Fruit fly (Drosophila melanogaster) whole organism, embryonic: Measurements from ENCODE around the gene mAcon1.

Experiments used
- ATbp ChIP-seq: fragments of 200-800 bp; sonication (Bioruptor generic); optimal IDR thresholded peaks from 2 replicates; lab custom pipeline; 2017; ENCODE audit warnings: missing biosample characterization, mild to moderate bottlenecking, missing genetic modification characterization, missing genetic modification reagents
- CG11085 ChIP-seq: fragments of 200-800 bp; sonication (Bioruptor generic); IDR thresholded peaks from 2 replicates; pipeline ENCODE4 v1.3.6; 2022; ENCODE audit warnings: missing biosample characterization, missing genetic modification characterization
- CG13296 ChIP-seq: fragments of 200-800 bp; sonication (Bioruptor generic); optimal IDR thresholded peaks from 3 replicates; lab custom pipeline; 2018; ENCODE audit warnings: missing biosample characterization, mild to moderate bottlenecking, missing genetic modification characterization
- CG13424 ChIP-seq: fragments of 200-800 bp; sonication (Bioruptor generic); optimal IDR thresholded peaks from 2 replicates; lab custom pipeline; 2019; ENCODE audit warnings: missing biosample characterization, mild to moderate bottlenecking, missing genetic modification characterization, moderate library complexity
- CG15696 ChIP-seq: fragments of 200-800 bp; sonication (Bioruptor generic); optimal IDR thresholded peaks from 2 replicates; lab custom pipeline; 2019; ENCODE audit warnings: missing biosample characterization, mild to moderate bottlenecking, missing genetic modification characterization, moderate library complexity
- CG1603 ChIP-seq: fragments of 200-800 bp; sonication (Bioruptor generic); optimal IDR thresholded peaks from 2 replicates; lab custom pipeline; 2019; ENCODE audit warnings: missing biosample characterization, mild to moderate bottlenecking, missing genetic modification characterization, moderate library complexity
- CG16815 ChIP-seq: fragments of 200-800 bp; sonication (Bioruptor generic); optimal IDR thresholded peaks from 3 replicates; lab custom pipeline; 2017; ENCODE audit warnings: missing biosample characterization, mild to moderate bottlenecking, missing genetic modification characterization
- CG17186 ChIP-seq: fragments of 200-800 bp; sonication (Bioruptor generic); optimal IDR thresholded peaks from 3 replicates; lab custom pipeline; 2017; ENCODE audit warnings: missing biosample characterization, missing genetic modification reagents, missing genetic modification characterization
- CG17802 ChIP-seq: fragments of 200-800 bp; sonication (Bioruptor generic); optimal IDR thresholded peaks from 2 replicates; lab custom pipeline; 2018; ENCODE audit warnings: missing biosample characterization, mild to moderate bottlenecking, missing genetic modification characterization, moderate library complexity
- CG17912 ChIP-seq: fragments of 200-800 bp; sonication (Bioruptor generic); optimal IDR thresholded peaks from 2 replicates; lab custom pipeline; 2018; ENCODE audit warnings: missing biosample characterization, mild to moderate bottlenecking, missing genetic modification characterization
- CG18262 ChIP-seq: fragments of 200-800 bp; optimal IDR thresholded peaks from 3 replicates; lab custom pipeline; 2019; ENCODE audit warnings: missing biosample characterization, mild to moderate bottlenecking, missing genetic modification characterization, moderate library complexity
- CG2120 ChIP-seq: fragments of 200-800 bp; sonication (Bioruptor generic); optimal IDR thresholded peaks from 3 replicates; lab custom pipeline; 2016; ENCODE audit warnings: missing biosample characterization, missing genetic modification characterization
- CG31224 ChIP-seq: fragments of 200-800 bp; sonication (Bioruptor generic); IDR thresholded peaks from 2 replicates; pipeline ENCODE4 v1.3.6; 2022; ENCODE audit warnings: missing biosample characterization, missing genetic modification characterization
- CG3281 ChIP-seq: fragments of 200-800 bp; sonication (Bioruptor generic); optimal IDR thresholded peaks from 3 replicates; lab custom pipeline; 2017; ENCODE audit warnings: missing biosample characterization, mild to moderate bottlenecking, missing genetic modification characterization
- CG33213 ChIP-seq: fragments of 200-800 bp; sonication (Bioruptor generic); optimal IDR thresholded peaks from 3 replicates; lab custom pipeline; 2016; ENCODE audit warnings: missing biosample characterization, missing genetic modification characterization
- CG3995 ChIP-seq: fragments of 200-800 bp; sonication (Bioruptor generic); optimal IDR thresholded peaks from 3 replicates; lab custom pipeline; 2016; ENCODE audit warnings: missing biosample characterization, missing genetic modification characterization
- CG4404 ChIP-seq: fragments of 200-800 bp; sonication (Bioruptor generic); IDR thresholded peaks from 2 replicates; pipeline ENCODE4 v1.3.6; 2022; ENCODE audit warnings: missing biosample characterization, missing genetic modification characterization
- CG4424 ChIP-seq: fragments of 200-800 bp; sonication (Bioruptor generic); optimal IDR thresholded peaks from 3 replicates; lab custom pipeline; 2016; ENCODE audit warnings: missing biosample characterization, missing genetic modification characterization
- CG6175 ChIP-seq: fragments of 200-800 bp; sonication (Bioruptor generic); IDR thresholded peaks from 3 replicates; pipeline ENCODE4 v1.3.6; 2022; ENCODE audit warnings: missing biosample characterization, missing genetic modification characterization
- CG6791 ChIP-seq: fragments of 200-800 bp; sonication (Bioruptor generic); IDR thresholded peaks from 3 replicates; pipeline ENCODE4 v1.3.6; 2022; ENCODE audit warnings: missing biosample characterization, missing genetic modification characterization; ENCODE audit not compliant: partially characterized antibody
- CG7271 ChIP-seq: fragments of 200-800 bp; sonication (Bioruptor generic); optimal IDR thresholded peaks from 2 replicates; lab custom pipeline; 2018; ENCODE audit warnings: missing biosample characterization, mild to moderate bottlenecking, missing genetic modification characterization, moderate library complexity
- CG7928 ChIP-seq: fragments of 200-800 bp; sonication (Bioruptor generic); optimal IDR thresholded peaks from 2 replicates; lab custom pipeline; 2017; ENCODE audit warnings: missing biosample characterization, mild to moderate bottlenecking, missing genetic modification characterization
- CG8765 ChIP-seq: fragments of 200-800 bp; sonication (Bioruptor generic); IDR thresholded peaks from 2 replicates; pipeline ENCODE4 v1.3.6; 2022; ENCODE audit warnings: missing biosample characterization, missing genetic modification characterization
- CG9215 ChIP-seq: fragments of 200-800 bp; sonication (Bioruptor generic); IDR thresholded peaks from 2 replicates; pipeline ENCODE4 v1.3.6; 2022; ENCODE audit warnings: missing biosample characterization, missing genetic modification characterization
- CG9727 ChIP-seq: fragments of 200-800 bp; sonication (Bioruptor generic); optimal IDR thresholded peaks from 3 replicates; lab custom pipeline; 2017; ENCODE audit warnings: missing biosample characterization, mild to moderate bottlenecking, missing genetic modification characterization
- CG9797 ChIP-seq: fragments of 200-800 bp; sonication (Bioruptor generic); optimal IDR thresholded peaks from 3 replicates; lab custom pipeline; 2018; ENCODE audit warnings: missing biosample characterization, mild to moderate bottlenecking, missing genetic modification characterization
- CoRest ChIP-seq: fragments of 200-800 bp; sonication (Bioruptor generic); optimal IDR thresholded peaks from 3 replicates; lab custom pipeline; 2018; ENCODE audit warnings: missing biosample characterization, mild to moderate bottlenecking, missing genetic modification characterization, moderate library complexity
- Dip3 ChIP-seq: fragments of 200-800 bp; sonication (Bioruptor generic); optimal IDR thresholded peaks from 3 replicates; lab custom pipeline; 2016; ENCODE audit warnings: missing biosample characterization, missing genetic modification characterization
- E2f1 ChIP-seq: fragments of 200-800 bp; sonication (Bioruptor generic); IDR thresholded peaks from 2 replicates; pipeline ENCODE4 v1.3.6; 2022; ENCODE audit warnings: missing biosample characterization, missing genetic modification characterization
- Fer3 ChIP-seq: fragments of 200-800 bp; sonication (Bioruptor generic); optimal IDR thresholded peaks from 2 replicates; lab custom pipeline; 2018; ENCODE audit warnings: missing biosample characterization, mild to moderate bottlenecking, missing genetic modification characterization, moderate library complexity
- HHEX ChIP-seq: fragments of 200-800 bp; sonication (Bioruptor generic); optimal IDR thresholded peaks from 3 replicates; lab custom pipeline; 2017; ENCODE audit warnings: missing biosample characterization, mild to moderate bottlenecking, missing genetic modification characterization, missing genetic modification reagents
- MTF-1 ChIP-seq: fragments of 200-800 bp; sonication (Bioruptor generic); optimal IDR thresholded peaks from 2 replicates; lab custom pipeline; 2018; ENCODE audit warnings: missing biosample characterization, mild to moderate bottlenecking, missing genetic modification characterization, borderline replicate concordance
- Med ChIP-seq: fragments of 200-800 bp; sonication (Bioruptor generic); peaks from one replicate; lab custom pipeline; 2016; ENCODE audit warnings: missing biosample characterization, missing genetic modification characterization, mild to moderate bottlenecking, inconsistent platforms, moderate library complexity
- Meics ChIP-seq: fragments of 200-800 bp; sonication (Bioruptor generic); optimal IDR thresholded peaks from 2 replicates; lab custom pipeline; 2017; ENCODE audit warnings: missing biosample characterization, mild to moderate bottlenecking, missing genetic modification characterization
- Myb ChIP-seq: fragments of 200-800 bp; sonication (Bioruptor generic); optimal IDR thresholded peaks from 2 replicates; lab custom pipeline; 2016; ENCODE audit warnings: missing biosample characterization, missing genetic modification characterization
- Oli ChIP-seq: fragments of 200-800 bp; sonication (Bioruptor generic); optimal IDR thresholded peaks from 2 replicates; lab custom pipeline; 2018; ENCODE audit warnings: missing biosample characterization, mild to moderate bottlenecking, missing genetic modification characterization, moderate library complexity
- Sox102F ChIP-seq: fragments of 200-800 bp; sonication (Bioruptor generic); optimal IDR thresholded peaks from 2 replicates; lab custom pipeline; 2018; ENCODE audit warnings: missing biosample characterization, mild to moderate bottlenecking, missing genetic modification characterization, moderate library complexity
- Usf ChIP-seq: fragments of 200-800 bp; sonication (Bioruptor generic); optimal IDR thresholded peaks from 2 replicates; lab custom pipeline; 2017; ENCODE audit warnings: missing genotype, missing biosample characterization, missing genetic modification characterization
- fd102C ChIP-seq: fragments of 200-800 bp; sonication (Bioruptor generic); optimal IDR thresholded peaks from 2 replicates; lab custom pipeline; 2018; ENCODE audit warnings: missing biosample characterization, mild to moderate bottlenecking, missing genetic modification characterization, moderate library complexity
- gem ChIP-seq: fragments of 200-800 bp; sonication (Bioruptor generic); optimal IDR thresholded peaks from 2 replicates; lab custom pipeline; 2019; ENCODE audit warnings: missing biosample characterization, mild to moderate bottlenecking, missing genetic modification characterization, moderate library complexity
- hth ChIP-seq: fragments of >200 bp; optimal IDR thresholded peaks from 2 replicates; lab custom pipeline; 2017; ENCODE audit warnings: inconsistent platforms
- onecut ChIP-seq: fragments of 200-800 bp; sonication (Bioruptor generic); IDR thresholded peaks from 2 replicates; pipeline ENCODE4 v1.3.6; 2022; ENCODE audit warnings: missing biosample characterization, missing genetic modification characterization
- repo ChIP-seq: fragments of 200-800 bp; sonication (Bioruptor generic); optimal IDR thresholded peaks from 2 replicates; lab custom pipeline; 2016; ENCODE audit warnings: missing biosample characterization, missing genetic modification characterization
- row ChIP-seq: fragments of 200-800 bp; sonication (Bioruptor generic); IDR thresholded peaks from 3 replicates; pipeline ENCODE4 v1.3.6; 2022; ENCODE audit warnings: missing biosample characterization, missing genetic modification characterization
- sens ChIP-seq: fragments of 200-800 bp; sonication (Bioruptor generic); peaks from one replicate; lab custom pipeline; 2016; ENCODE audit warnings: missing biosample characterization, missing genetic modification characterization
- shn ChIP-seq: fragments of 200-800 bp; sonication (Bioruptor generic); optimal IDR thresholded peaks from 3 replicates; lab custom pipeline; 2016; ENCODE audit warnings: missing biosample characterization, missing genetic modification characterization
- tll ChIP-seq, 2 experiments: fragments of 200-800 bp in 1 of 2; fragments of >200 bp in 1 of 2; sonication (Bioruptor generic) in 1 of 2; optimal IDR thresholded peaks; 2 replicates each; lab custom pipeline; 2017 to 2019; ENCODE audit warnings: missing biosample characterization in 2 of 2, missing genetic modification characterization in 2 of 2, mild to moderate bottlenecking in 1 of 2, moderate library complexity in 1 of 2
- tup ChIP-seq: fragments of 200-800 bp; sonication (Bioruptor generic); optimal IDR thresholded peaks from 2 replicates; lab custom pipeline; 2016; ENCODE audit warnings: missing biosample characterization, mild to moderate bottlenecking, missing genetic modification characterization, moderate library complexity
- unpg ChIP-seq: fragments of 200-800 bp; sonication (Bioruptor generic); optimal IDR thresholded peaks from 3 replicates; lab custom pipeline; 2018; ENCODE audit warnings: missing biosample characterization, mild to moderate bottlenecking, missing genetic modification characterization, moderate library complexity
- z ChIP-seq: fragments of 200-800 bp; sonication (Bioruptor generic); IDR thresholded peaks from 3 replicates; pipeline ENCODE4 v1.3.6; 2022; ENCODE audit warnings: missing biosample characterization, missing genetic modification characterization
- zf30C ChIP-seq: fragments of 200-800 bp; sonication (Bioruptor generic); optimal IDR thresholded peaks from 3 replicates; lab custom pipeline; 2018; ENCODE audit warnings: missing biosample characterization, mild to moderate bottlenecking, missing genetic modification characterization

mAcon1 gene

dm6 chr2L:21196511-21196910 lies 28.1 kb downstream of the mAcon1 start (continued):
- TF ChIP-seq CG2120 (peak; percentile 23), CG6175 (GFP tag; lab: Robert Waterston, UW) (no peak), tup (GFP tag; lab: Kevin White, UChicago) (no peak), Oli (tag; lab: Kevin White, UChicago) (peak; percentile 17), CG3995 (GFP tag; lab: Kevin White, UChicago) (no peak), CoRest (peak; percentile 27), CG31224 (GFP tag; lab: Robert Waterston, UW) (no peak), CG33213 (GFP tag; lab: Kevin White, UChicago) (no peak), unpg (peak; percentile 1), CG4404 (GFP tag; lab: Robert Waterston, UW) (no peak), gem (tag; lab: Kevin White, UChicago) (peak; percentile 48), hth (lab: Kevin White, UChicago) (no peak), CG17186 (no peak), sens (GFP tag; lab: Kevin White, UChicago) (peak; percentile 82), CG6791 (GFP tag; lab: Robert Waterston, UW) (no peak), onecut (GFP tag; lab: Robert Waterston, UW) (no peak), CG13424 (tag; lab: Kevin White, UChicago) (peak; percentile 15), Dip3 (GFP tag; lab: Kevin White, UChicago) (no peak), CG17912 (no peak), CG9727 (GFP tag; lab: Kevin White, UChicago) (peak; percentile 42), shn (no peak), repo (GFP tag; lab: Kevin White, UChicago) (no peak), CG3281 (GFP tag; lab: Kevin White, UChicago) (peak; percentile 14), CG9215 (GFP tag; lab: Robert Waterston, UW) (no peak), CG16815 (GFP tag; lab: Kevin White, UChicago) (no peak), ATbp (no peak), z (no peak), CG4424 (GFP tag; lab: Kevin White, UChicago) (peak; percentile 1), MTF-1 (GFP tag; lab: Kevin White, UChicago) (no peak), fd102C (GFP tag; lab: Kevin White, UChicago) (no peak), zf30C (GFP tag; lab: Kevin White, UChicago) (peak; percentile 30), CG7271 (tag; lab: Kevin White, UChicago) (no peak), Usf (GFP tag; lab: Kevin White, UChicago) (peak; percentile 10), CG1603 (tag; lab: Kevin White, UChicago) (peak; percentile 13), Sox102F (GFP tag; lab: Kevin White, UChicago) (no peak), CG13296 (GFP tag; lab: Kevin White, UChicago) (no peak), E2f1 (GFP tag; lab: Robert Waterston, UW) (no peak), tll (GFP tag; optimal IDR thresholded peaks at IDR 0.05; lab: Kevin White, UChicago) (no peak), CG9797 (GFP tag; lab: Kevin White, UChicago) (no peak), CG7928 (GFP tag; lab: Kevin White, UChicago) (no peak), CG18262 (tag; lab: Kevin White, UChicago) (peak; percentile 26), CG11085 (GFP tag; lab: Robert Waterston, UW) (no peak), Myb (GFP tag; lab: Kevin White, UChicago) (no peak), CG17802 (tag; lab: Kevin White, UChicago) (no peak), row (GFP tag; lab: Robert Waterston, UW) (peak; percentile 60), CG15696 (tag; lab: Kevin White, UChicago) (no peak), CG8765 (GFP tag; lab: Robert Waterston, UW) (no peak), Fer3 (peak; percentile 20), HHEX (GFP tag; lab: Kevin White, UChicago) (peak; percentile 17), Meics (peak; percentile 44), Med (peak; percentile 77)
